Worm (Caenorhabditis elegans): Measurements from ENCODE around the gene sec-16A.2.

DNA sequence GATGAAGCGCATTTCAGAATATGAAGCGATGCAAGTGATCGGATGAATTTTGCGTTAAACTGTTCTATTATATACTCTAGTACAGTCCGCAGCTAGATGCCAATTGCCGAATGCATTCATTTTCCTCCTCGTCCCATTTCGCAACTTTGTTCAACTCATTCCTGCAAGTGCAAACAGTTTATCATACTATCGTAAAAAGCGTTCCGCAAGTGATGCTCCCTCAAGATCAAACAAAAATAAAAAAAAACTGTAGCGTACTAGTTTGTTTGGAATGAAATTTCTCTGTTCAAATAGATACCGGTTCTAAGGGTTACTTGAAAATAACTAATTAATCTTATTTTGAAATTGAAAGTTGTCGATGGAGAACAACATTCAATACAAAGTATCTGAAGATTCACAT, 33.8 kb downstream of the sec-16A.2 start, which contains the start of gene pqn-57:
- no peak for TF ChIP-seq nfya-1 (tag; optimal IDR thresholded peaks at IDR 0.05)
- no peak for TF ChIP-seq F13H6.1 (tag; optimal IDR thresholded peaks at IDR 0.05)
- TF ChIP-seq ref-2 (tag; optimal IDR thresholded peaks at IDR 0.05) = no peak
- no peak for TF ChIP-seq odd-2 (tag; optimal IDR thresholded peaks at IDR 0.05)

All from whole organism, late embryonic.